Worm (Caenorhabditis elegans) whole organism, late embryonic: ENCODE data around the gene clc-26.
"Not testable (repeated sequence)": the region's sequence is repeated elsewhere in the genome, so short reads cannot be mapped to it uniquely, and the experiment has no call there.

Experiments used
- C08G9.2 ChIP-seq: sonication (generic microtip); optimal IDR thresholded peaks from 2 replicates; lab custom pipeline; 2016; ENCODE audit warnings: mild to moderate bottlenecking, missing genetic modification characterization, moderate library complexity, missing compliant biosample characterization
- C38D4.7 ChIP-seq: fragments of 200-800 bp; sonication (Bioruptor generic); optimal IDR thresholded peaks from 2 replicates; lab custom pipeline; 2018; ENCODE audit warnings: mild to moderate bottlenecking, missing genetic modification characterization, moderate library complexity, missing compliant biosample characterization
- K02D7.2 ChIP-seq: sonication (generic microtip); optimal IDR thresholded peaks from 2 replicates; lab custom pipeline; 2017; ENCODE audit warnings: mild to moderate bottlenecking, missing genetic modification characterization, missing compliant biosample characterization
- K09A11.1 ChIP-seq: sonication (generic microtip); optimal IDR thresholded peaks from 2 replicates; lab custom pipeline; 2017; ENCODE audit warnings: antibody characterized with exemption, mild to moderate bottlenecking, missing genetic modification characterization, missing compliant biosample characterization; ENCODE audit not compliant: insufficient read depth
- T23F11.4 ChIP-seq: fragments of 200-800 bp; sonication (Bioruptor generic); optimal IDR thresholded peaks from 2 replicates; lab custom pipeline; 2018; ENCODE audit warnings: mild to moderate bottlenecking, missing genetic modification characterization, missing compliant biosample characterization
- ama-1 ChIP-seq: fragments of 150-350 bp; optimal IDR thresholded peaks from 2 replicates; lab custom pipeline; 2014
- ceh-18 ChIP-seq: sonication (generic microtip); optimal IDR thresholded peaks from 2 replicates; lab custom pipeline; 2016; ENCODE audit warnings: missing genetic modification characterization, missing compliant biosample characterization
- ceh-24 ChIP-seq: sonication (generic microtip); optimal IDR thresholded peaks from 2 replicates; lab custom pipeline; 2016; ENCODE audit warnings: mild to moderate bottlenecking, missing genetic modification characterization, missing compliant biosample characterization
- ceh-30 ChIP-seq: fragments of 150-350 bp; optimal IDR thresholded peaks from 2 replicates; lab custom pipeline; 2014; ENCODE audit warnings: missing biosample characterization, missing genetic modification characterization
- ceh-34 ChIP-seq: sonication (generic microtip); optimal IDR thresholded peaks from 2 replicates; lab custom pipeline; 2016; ENCODE audit warnings: mild to moderate bottlenecking, missing genetic modification characterization, missing compliant biosample characterization
- ceh-48 ChIP-seq: sonication (generic microtip); optimal IDR thresholded peaks from 2 replicates; lab custom pipeline; 2016; ENCODE audit warnings: missing genetic modification characterization, inconsistent platforms, missing compliant biosample characterization
- dve-1 ChIP-seq: sonication (generic microtip); optimal IDR thresholded peaks from 2 replicates; lab custom pipeline; 2017; ENCODE audit warnings: antibody characterized with exemption, mild to moderate bottlenecking, missing genetic modification characterization, missing compliant biosample characterization
- elt-2 ChIP-seq: sonication (generic microtip); optimal IDR thresholded peaks from 2 replicates; lab custom pipeline; 2016; ENCODE audit warnings: missing genetic modification reagents, missing genetic modification characterization, missing compliant biosample characterization
- ets-4 ChIP-seq: sonication (generic microtip); optimal IDR thresholded peaks from 2 replicates; lab custom pipeline; 2016; ENCODE audit warnings: missing genetic modification characterization, missing compliant biosample characterization
- fkh-10 ChIP-seq: fragments of 150-350 bp; optimal IDR thresholded peaks from 2 replicates; lab custom pipeline; 2014; ENCODE audit warnings: missing biosample characterization, missing genetic modification reagents, missing genetic modification characterization
- fkh-6 ChIP-seq: sonication (generic microtip); optimal IDR thresholded peaks from 2 replicates; lab custom pipeline; 2016; ENCODE audit warnings: missing genetic modification characterization, missing compliant biosample characterization
- gmeb-2 ChIP-seq: sonication (generic microtip); optimal IDR thresholded peaks from 2 replicates; lab custom pipeline; 2016; ENCODE audit warnings: missing genetic modification characterization, inconsistent platforms, missing compliant biosample characterization
- hlh-13 ChIP-seq: fragments of 200-800 bp; sonication (Bioruptor generic); optimal IDR thresholded peaks from 2 replicates; lab custom pipeline; 2018; ENCODE audit warnings: mild to moderate bottlenecking, missing genetic modification characterization, missing compliant biosample characterization
- hlh-6 ChIP-seq: sonication (generic microtip); optimal IDR thresholded peaks from 2 replicates; lab custom pipeline; 2016; ENCODE audit warnings: missing genotype, missing genetic modification characterization, missing compliant biosample characterization
- hlh-8 ChIP-seq: sonication (generic microtip); optimal IDR thresholded peaks from 2 replicates; lab custom pipeline; 2016; ENCODE audit warnings: missing genotype, missing genetic modification characterization, missing compliant biosample characterization
- lim-6 ChIP-seq: sonication (generic microtip); optimal IDR thresholded peaks from 2 replicates; lab custom pipeline; 2016; ENCODE audit warnings: missing genetic modification characterization, missing compliant biosample characterization
- lin-11 ChIP-seq: fragments of 200-800 bp; sonication (Bioruptor generic); optimal IDR thresholded peaks from 2 replicates; lab custom pipeline; 2018; ENCODE audit warnings: mild to moderate bottlenecking, missing genetic modification characterization, missing compliant biosample characterization
- madf-2 ChIP-seq: sonication (generic microtip); optimal IDR thresholded peaks from 2 replicates; lab custom pipeline; 2017; ENCODE audit warnings: missing genetic modification characterization, missing compliant biosample characterization
- npax-4 ChIP-seq: sonication (generic microtip); optimal IDR thresholded peaks from 2 replicates; lab custom pipeline; 2016; ENCODE audit warnings: missing genetic modification characterization, missing compliant biosample characterization
- pax-1 ChIP-seq: fragments of 150-350 bp; optimal IDR thresholded peaks from 2 replicates; lab custom pipeline; 2014; ENCODE audit warnings: missing biosample characterization, missing genetic modification characterization
- pha-2 ChIP-seq: sonication (generic microtip); optimal IDR thresholded peaks from 2 replicates; lab custom pipeline; 2017; ENCODE audit warnings: mild to moderate bottlenecking, missing genetic modification characterization, missing compliant biosample characterization
- pha-4 ChIP-seq: fragments of 150-350 bp; optimal IDR thresholded peaks from 2 replicates; lab custom pipeline; 2018; ENCODE audit warnings: missing biosample characterization, missing genetic modification reagents, missing genetic modification characterization
- pros-1 ChIP-seq: fragments of 150-350 bp; optimal IDR thresholded peaks from 2 replicates; lab custom pipeline; 2014; ENCODE audit warnings: missing biosample characterization, missing genetic modification reagents, missing genetic modification characterization
- rnt-1 ChIP-seq: sonication (generic microtip); optimal IDR thresholded peaks from 2 replicates; lab custom pipeline; 2016; ENCODE audit warnings: missing genetic modification characterization, missing compliant biosample characterization
- sox-2 ChIP-seq: fragments of 200-800 bp; sonication (Bioruptor generic); IDR thresholded peaks from 2 replicates; pipeline ENCODE4 v1.3.6; 2022; ENCODE audit warnings: missing genetic modification reagents, missing genetic modification characterization, missing compliant biosample characterization
- ttx-3 ChIP-seq: sonication (generic microtip); optimal IDR thresholded peaks from 2 replicates; lab custom pipeline; 2016; ENCODE audit warnings: missing genetic modification reagents, missing genetic modification characterization, missing compliant biosample characterization
- unc-55 ChIP-seq: sonication (generic microtip); optimal IDR thresholded peaks from 2 replicates; lab custom pipeline; 2017; ENCODE audit warnings: missing biosample characterization, missing genetic modification reagents, missing genetic modification characterization
- zip-5 ChIP-seq: sonication (generic microtip); optimal IDR thresholded peaks from 2 replicates; lab custom pipeline; 2016; ENCODE audit warnings: missing genetic modification characterization, missing compliant biosample characterization
- ztf-16 ChIP-seq: sonication (generic microtip); optimal IDR thresholded peaks from 2 replicates; lab custom pipeline; 2017; ENCODE audit warnings: missing genetic modification characterization, missing compliant biosample characterization

Gene clc-26

ce11 chrIII:1080536-1080935 is 49.7 kb upstream of the clc-26 start, which contains the start of the genes rab-18 and kbp-4 (continued):
- no peak for TF ChIP-seq fkh-10
- TF ChIP-seq ceh-34 (tag; lab: Kevin White, UChicago) = peak; percentile 61
- TF ChIP-seq C08G9.2 (tag; lab: Kevin White, UChicago) = no peak
- no peak for TF ChIP-seq hlh-8 (tag; lab: Kevin White, UChicago)
- TF ChIP-seq ets-4 = peak; percentile 7
- TF ChIP-seq T23F11.4 (GFP tag; lab: Kevin White, UChicago) = no peak
- no peak for TF ChIP-seq ttx-3 (tag; lab: Kevin White, UChicago)
- no peak for TF ChIP-seq sox-2
- TF ChIP-seq rnt-1 = peak; percentile 57
- TF ChIP-seq madf-2 (tag; lab: Kevin White, UChicago) = no peak
- TF ChIP-seq pha-4 (tag; lab: Kevin White, UChicago) = no peak
- peak; percentile 49 for TF ChIP-seq dve-1 (tag; lab: Kevin White, UChicago)
- TF ChIP-seq elt-2 (tag; lab: Kevin White, UChicago) = peak; percentile 62
- TF ChIP-seq hlh-13 (GFP tag; lab: Kevin White, UChicago) = no peak
- no peak for TF ChIP-seq npax-4 (tag; lab: Kevin White, UChicago)
- no peak for TF ChIP-seq fkh-6 (tag; lab: Kevin White, UChicago)
- no peak for TF ChIP-seq pax-1 (tag; lab: Kevin White, UChicago)
- peak; percentile 36 for TF ChIP-seq unc-55 (GFP tag; lab: Kevin White, UChicago)
- TF ChIP-seq gmeb-2 = no peak

ce11 chrIII:1076383-1076782 is 45.5 kb upstream of the clc-26 start, which contains the start of gene uaf-1:
Gene uaf-1, minus strand, starts transcription at chrIII:1076555.
- TF ChIP-seq C38D4.7; C08G9.2 (tag; lab: Kevin White, UChicago); dve-1 (tag; lab: Kevin White, UChicago): not testable (repeated sequence)

- TF ChIP-seq K02D7.2 (tag; lab: Kevin White, UChicago) = no peak
- no peak for TF ChIP-seq zip-5 (tag; lab: Kevin White, UChicago)
- no peak for TF ChIP-seq ama-1 (lab: Kevin White, UChicago)
- no peak for TF ChIP-seq lin-11 (tag; lab: Kevin White, UChicago)
- TF ChIP-seq ceh-18 (tag; lab: Kevin White, UChicago) = no peak
Measured at ce11 chrIII:1074152-1074551, 43.3 kb upstream of the clc-26 start.

- TF ChIP-seq lin-11 (tag; lab: Kevin White, UChicago) (no peak), dve-1 (tag; lab: Kevin White, UChicago) (no peak), K09A11.1 (no peak), npax-4 (tag; lab: Kevin White, UChicago) (no peak), ceh-24 (no peak), gmeb-2 (no peak), pros-1 (no peak), ztf-16 (tag; lab: Kevin White, UChicago) (no peak), ceh-30 (tag; lab: Kevin White, UChicago) (no peak), hlh-6 (no peak), lim-6 (tag; lab: Kevin White, UChicago) (no peak), pha-2 (no peak)
- TF ChIP-seq, all 69 proteins: peak for 0
Measured at ce11 chrIII:1059961-1060360, 29.1 kb upstream of the clc-26 start, which contains the start of gene BE0003N10.6. Gene BE0003N10.6, minus strand, starts transcription at chrIII:1060061.

- TF ChIP-seq dve-1 (tag; lab: Kevin White, UChicago) (no peak), ceh-48 (peak; percentile 8)
Measured at ce11 chrIII:1058881-1059280, 28.0 kb upstream of the clc-26 start.
